Fruit fly (Drosophila melanogaster): ENCODE measurements around the gene CG4318.

The CG4318 gene

DNA sequence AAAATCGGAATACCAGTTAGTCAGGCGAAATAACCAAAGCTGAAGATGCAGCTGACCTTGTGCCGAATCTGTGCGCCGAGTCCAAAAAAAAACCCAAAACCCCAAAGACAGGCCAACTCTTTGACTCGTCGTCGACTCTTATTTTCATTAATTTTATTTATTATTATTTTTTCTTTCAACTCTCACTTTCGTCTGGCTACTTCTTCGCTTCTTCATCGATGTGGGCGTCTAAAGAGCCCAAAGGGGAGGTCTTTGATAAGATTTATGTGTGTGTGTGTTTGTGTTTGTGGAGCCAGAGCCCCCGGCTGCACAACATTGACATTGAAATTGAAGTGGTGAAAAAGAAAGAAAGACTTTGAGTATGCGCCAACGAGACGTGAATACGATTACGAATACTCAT lies 8.9 kb downstream of the CG4318 start:
- TF ChIP-seq BtbVII (GFP tag; optimal IDR thresholded peaks at IDR 0.05) (no peak), tgo (GFP tag; IDR thresholded peaks at IDR 0.05) (0 out of 3 replicates have a peak, but pooled peaks have one; percentile 2), Blimp-1 (GFP tag; optimal IDR thresholded peaks at IDR 0.05) (peak; percentile 87)

DNA sequence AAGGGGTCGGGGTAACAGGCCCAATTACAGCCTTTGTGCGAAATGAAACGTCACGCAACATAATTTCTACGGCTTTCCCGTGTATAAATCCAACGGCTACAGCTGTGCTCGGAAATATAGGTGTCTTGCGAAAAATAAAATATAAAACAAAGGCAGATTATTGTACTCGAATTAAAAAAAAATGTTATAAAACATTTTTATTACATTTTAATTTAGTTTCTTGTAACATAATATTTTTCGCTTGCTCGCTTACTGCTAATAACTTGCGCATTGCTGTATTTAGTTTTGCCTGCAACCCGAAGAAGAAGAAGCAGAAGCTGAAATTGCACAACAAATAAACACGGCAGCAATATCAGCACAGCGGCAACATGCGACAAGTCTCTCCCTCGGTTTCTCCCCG lies 11.6 kb downstream of the CG4318 start:
- TF ChIP-seq ERR (GFP tag; optimal IDR thresholded peaks at IDR 0.05) (no peak), CG3995 (GFP tag; optimal IDR thresholded peaks at IDR 0.05) (no peak), Scr (GFP tag; IDR thresholded peaks at IDR 0.05; ENCODE audit: partially characterized antibody) (no peak), cad (GFP tag; optimal IDR thresholded peaks at IDR 0.05) (no peak), Side (GFP tag; optimal IDR thresholded peaks at IDR 0.05) (no peak), eve (GFP tag; optimal IDR thresholded peaks at IDR 0.05) (peak in 1 of 2 experiments; percentile 50), sens-2 (GFP tag; IDR thresholded peaks at IDR 0.05) (no peak), CG11504 (tag; optimal IDR thresholded peaks at IDR 0.05) (peak; percentile 67), PHDP (tag; optimal IDR thresholded peaks at IDR 0.05) (peak; percentile 39), CrebB (tag; optimal IDR thresholded peaks at IDR 0.05) (no peak), ATbp (GFP tag; optimal IDR thresholded peaks at IDR 0.05) (no peak), peb (GFP tag; IDR thresholded peaks at IDR 0.05) (no peak), en (GFP tag; optimal IDR thresholded peaks at IDR 0.05) (no peak), fd102C (GFP tag; optimal IDR thresholded peaks at IDR 0.05) (peak; percentile 10), CTCF (GFP tag; optimal IDR thresholded peaks at IDR 0.05) (no peak), Hr3 (GFP tag; optimal IDR thresholded peaks at IDR 0.05) (peak; percentile 5), pnt (GFP tag; optimal IDR thresholded peaks at IDR 0.05) (no peak), NFAT (GFP tag; IDR thresholded peaks at IDR 0.05) (no peak), CG1647 (GFP tag; optimal IDR thresholded peaks at IDR 0.05) (no peak), bowl (GFP tag; IDR thresholded peaks at IDR 0.05) (no peak), CG11560 (tag; IDR thresholded peaks at IDR 0.05) (no peak), GATAe (GFP tag; conservative IDR thresholded peaks at IDR 0.05) (no peak), chif (GFP tag; optimal IDR thresholded peaks at IDR 0.05) (no peak), CG17912 (GFP tag; optimal IDR thresholded peaks at IDR 0.05) (no peak), trh (GFP tag; optimal IDR thresholded peaks at IDR 0.05) (no peak), CG2116 (GFP tag; optimal IDR thresholded peaks at IDR 0.05) (no peak), Hr39 (optimal IDR thresholded peaks at IDR 0.05) (no peak), Vsx1 (GFP tag; optimal IDR thresholded peaks at IDR 0.05) (no peak), CG6175 (GFP tag; IDR thresholded peaks at IDR 0.05) (no peak), pzg (GFP tag; optimal IDR thresholded peaks at IDR 0.05) (no peak), Xbp1 (GFP tag; optimal IDR thresholded peaks at IDR 0.05) (peak; percentile 34), Bgb (GFP tag; IDR thresholded peaks at IDR 0.05; ENCODE audit: partially characterized antibody) (no peak), grau (tag; optimal IDR thresholded peaks at IDR 0.05) (peak; percentile 35), CG3838 (GFP tag; optimal IDR thresholded peaks at IDR 0.05) (no peak), CG9797 (GFP tag; optimal IDR thresholded peaks at IDR 0.05) (no peak), hkb (optimal IDR thresholded peaks at IDR 0.05) (no peak), hkb (GFP tag; IDR thresholded peaks at IDR 0.05) (peak; percentile 66), CG6791 (GFP tag; IDR thresholded peaks at IDR 0.05; ENCODE audit: partially characterized antibody) (no peak), dm (GFP tag; optimal IDR thresholded peaks at IDR 0.05) (no peak), Doc3 (GFP tag; IDR thresholded peaks at IDR 0.05; ENCODE audit: partially characterized antibody) (no peak), lilli (GFP tag; optimal IDR thresholded peaks at IDR 0.05) (no peak), ham (GFP tag; IDR thresholded peaks at IDR 0.05) (no peak), Oli (tag; optimal IDR thresholded peaks at IDR 0.05) (peak; percentile 59), zen2 (GFP tag; IDR thresholded peaks at IDR 0.05; ENCODE audit: partially characterized antibody) (no peak), CG32772 (GFP tag; IDR thresholded peaks at IDR 0.05) (0 out of 2 replicates have a peak, but pooled peaks have one; percentile 35), tx (GFP tag; optimal IDR thresholded peaks at IDR 0.05) (no peak), CG1602 (GFP tag; optimal IDR thresholded peaks at IDR 0.05) (no peak), ind (GFP tag; optimal IDR thresholded peaks at IDR 0.05) (peak; percentile 21), dpn (GFP tag; optimal IDR thresholded peaks at IDR 0.05) (peak in 1 of 2 experiments; percentile 36)
